2 fruit fly cellular contexts compared by ENCODE assay signal in the genomic region with DNA sequence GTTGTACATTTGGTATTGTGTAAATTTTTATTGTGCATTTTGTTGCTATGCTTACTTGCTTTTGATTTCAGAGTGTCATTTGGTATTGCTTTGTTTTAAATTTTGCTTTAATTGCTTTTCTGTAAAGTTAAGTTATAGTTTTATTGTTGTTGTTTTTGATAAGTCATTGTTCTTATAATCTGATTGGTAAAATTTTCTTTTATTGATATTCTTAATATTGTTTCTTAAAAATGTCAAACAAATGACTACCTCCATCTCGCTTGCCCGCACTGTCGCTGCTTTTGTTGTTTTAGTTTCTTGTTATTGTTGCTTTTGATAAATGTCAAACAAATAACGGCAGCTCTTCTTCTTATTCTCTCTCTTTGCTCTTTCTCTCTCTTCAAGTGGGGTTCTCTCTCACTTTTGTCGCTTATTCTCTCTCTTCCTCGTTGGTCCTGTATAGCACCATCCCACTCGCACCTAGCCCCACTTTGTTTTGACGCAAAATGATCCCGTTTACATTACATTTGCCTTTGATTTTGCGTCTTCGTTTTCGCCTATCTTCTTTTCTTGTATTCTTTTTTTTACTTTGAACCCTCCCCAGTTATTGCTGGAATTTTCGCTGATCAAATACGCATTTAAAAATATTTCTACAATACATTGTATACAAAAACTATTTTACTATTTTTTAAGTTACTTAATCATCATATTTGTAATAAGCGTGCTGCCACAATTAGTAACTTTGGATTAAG.
TF ChIP-seq lines count a peak whose summit lies in the region.

No protein-coding gene starts in this region.

TF ChIP-seq in whole organism, embryonic, 481 proteins besides CTCF, POLR2A, EP300 and RAD21 (continued from another document):
- TF ChIP-seq CG8290 (GFP tag; optimal IDR thresholded peaks at IDR 0.05; lab: Kevin White, UChicago), result no peak
- no peak for TF ChIP-seq CG8290 (tag; optimal IDR thresholded peaks at IDR 0.05; lab: Kevin White, UChicago)
- TF ChIP-seq CG11504 (tag; optimal IDR thresholded peaks at IDR 0.05; lab: Kevin White, UChicago), result no peak
- TF ChIP-seq Med (GFP tag; lab: Kevin White, UChicago), result peak; percentile 68
- peak; percentile 56 for TF ChIP-seq CG1832 (GFP tag; optimal IDR thresholded peaks at IDR 0.05; lab: Kevin White, UChicago)
- no peak for TF ChIP-seq kah (GFP tag; optimal IDR thresholded peaks at IDR 0.05; lab: Kevin White, UChicago)
- no peak for TF ChIP-seq CG7745 (tag; optimal IDR thresholded peaks at IDR 0.05; lab: Kevin White, UChicago)
- peak; percentile 40 for TF ChIP-seq sd (tag; optimal IDR thresholded peaks at IDR 0.05; lab: Kevin White, UChicago)
- TF ChIP-seq CG15514 (GFP tag; optimal IDR thresholded peaks at IDR 0.05; lab: Kevin White, UChicago), result no peak
- 0 out of 4 replicates have a peak, but pooled peaks have one; percentile 5 for TF ChIP-seq chinmo (GFP tag; IDR thresholded peaks at IDR 0.05; lab: Robert Waterston, UW; ENCODE audit: partially characterized antibody)
- TF ChIP-seq ase (GFP tag; IDR thresholded peaks at IDR 0.05; lab: Robert Waterston, UW), result no peak
- no peak for TF ChIP-seq lbe (GFP tag; optimal IDR thresholded peaks at IDR 0.05; lab: Kevin White, UChicago)
- TF ChIP-seq cwo (GFP tag; optimal IDR thresholded peaks at IDR 0.05; lab: Kevin White, UChicago), result no peak
- TF ChIP-seq CG10543 (GFP tag; optimal IDR thresholded peaks at IDR 0.05; lab: Kevin White, UChicago), result peak; percentile 12
- no peak for TF ChIP-seq crp (GFP tag; optimal IDR thresholded peaks at IDR 0.05; lab: Kevin White, UChicago)
- peak; percentile 22 for TF ChIP-seq yki (optimal IDR thresholded peaks at IDR 0.05; lab: Kevin White, UChicago)
- peak; percentile 83 for TF ChIP-seq CG4360 (GFP tag; IDR thresholded peaks at IDR 0.05; lab: Robert Waterston, UW)

TF ChIP-seq in whole organism, prepupa, 60 proteins besides CTCF, POLR2A, EP300 and RAD21 (continued from another document):
- TF ChIP-seq CG8319 (GFP tag; optimal IDR thresholded peaks at IDR 0.05; lab: Kevin White, UChicago) (no peak), Sox15 (GFP tag; optimal IDR thresholded peaks at IDR 0.05; lab: Kevin White, UChicago) (no peak), fd59A (GFP tag; optimal IDR thresholded peaks at IDR 0.05; lab: Kevin White, UChicago) (no peak), CG10631 (GFP tag; optimal IDR thresholded peaks at IDR 0.05; lab: Kevin White, UChicago) (no peak), CG8632 (GFP tag; optimal IDR thresholded peaks at IDR 0.05; lab: Kevin White, UChicago) (no peak), achi (GFP tag; optimal IDR thresholded peaks at IDR 0.05; lab: Kevin White, UChicago) (peak; percentile 54), dsx (GFP tag; optimal IDR thresholded peaks at IDR 0.05; lab: Kevin White, UChicago; ENCODE audit: poor library complexity, severe bottlenecking) (peak; percentile 61), Sox14 (GFP tag; optimal IDR thresholded peaks at IDR 0.05; lab: Kevin White, UChicago) (no peak), Ets96B (tag; optimal IDR thresholded peaks at IDR 0.05; lab: Kevin White, UChicago) (no peak), acj6 (GFP tag; optimal IDR thresholded peaks at IDR 0.05; lab: Kevin White, UChicago) (no peak), topi (GFP tag; optimal IDR thresholded peaks at IDR 0.05; lab: Kevin White, UChicago) (no peak), spab (GFP tag; optimal IDR thresholded peaks at IDR 0.05; lab: Kevin White, UChicago) (no peak), CG6792 (GFP tag; optimal IDR thresholded peaks at IDR 0.05; lab: Kevin White, UChicago) (no peak), Eip93F (GFP tag; optimal IDR thresholded peaks at IDR 0.05; lab: Kevin White, UChicago) (no peak), CG11762 (GFP tag; optimal IDR thresholded peaks at IDR 0.05; lab: Kevin White, UChicago; ENCODE audit: insufficient read depth) (no peak), Ets21C (GFP tag; optimal IDR thresholded peaks at IDR 0.05; lab: Kevin White, UChicago) (no peak), CG11294 (GFP tag; IDR thresholded peaks at IDR 0.05; lab: Robert Waterston, UW) (no peak), svp (GFP tag; lab: Kevin White, UChicago) (no peak), CG7368 (GFP tag; optimal IDR thresholded peaks at IDR 0.05; lab: Kevin White, UChicago) (no peak), Hr4 (GFP tag; optimal IDR thresholded peaks at IDR 0.05; lab: Kevin White, UChicago) (no peak), CG32006 (GFP tag; optimal IDR thresholded peaks at IDR 0.05; lab: Kevin White, UChicago) (no peak), cyc (GFP tag; optimal IDR thresholded peaks at IDR 0.05; lab: Kevin White, UChicago) (no peak), Met (GFP tag; optimal IDR thresholded peaks at IDR 0.05; lab: Kevin White, UChicago) (no peak), lz (GFP tag; optimal IDR thresholded peaks at IDR 0.05; lab: Kevin White, UChicago) (no peak), Eip75B (GFP tag; optimal IDR thresholded peaks at IDR 0.05; lab: Kevin White, UChicago) (no peak), CG31627 (GFP tag; optimal IDR thresholded peaks at IDR 0.05; lab: Kevin White, UChicago) (no peak), CG3919 (GFP tag; optimal IDR thresholded peaks at IDR 0.05; lab: Kevin White, UChicago) (no peak), pdm3 (GFP tag; optimal IDR thresholded peaks at IDR 0.05; lab: Kevin White, UChicago) (no peak), CG4318 (GFP tag; optimal IDR thresholded peaks at IDR 0.05; lab: Kevin White, UChicago) (no peak), CG6276 (GFP tag; optimal IDR thresholded peaks at IDR 0.05; lab: Kevin White, UChicago) (peak; percentile 11), CG10669 (GFP tag; optimal IDR thresholded peaks at IDR 0.05; lab: Kevin White, UChicago) (no peak), Eip78C (GFP tag; lab: Kevin White, UChicago) (peak; percentile 40), CG9139 (GFP tag; optimal IDR thresholded peaks at IDR 0.05; lab: Kevin White, UChicago) (peak; percentile 17), esn (GFP tag; optimal IDR thresholded peaks at IDR 0.05; lab: Kevin White, UChicago) (no peak), CG16779 (tag; optimal IDR thresholded peaks at IDR 0.05; lab: Kevin White, UChicago) (no peak), OdsH (GFP tag; optimal IDR thresholded peaks at IDR 0.05; lab: Kevin White, UChicago) (no peak), CG34406 (GFP tag; optimal IDR thresholded peaks at IDR 0.05; lab: Kevin White, UChicago) (no peak), CG6163 (GFP tag; IDR thresholded peaks at IDR 0.05; lab: Robert Waterston, UW) (peak; percentile 57; the same call in 2 of the 3 replicates), CG6808 (GFP tag; optimal IDR thresholded peaks at IDR 0.05; lab: Kevin White, UChicago) (no peak), net (GFP tag; optimal IDR thresholded peaks at IDR 0.05; lab: Kevin White, UChicago) (no peak), Lpt (GFP tag; optimal IDR thresholded peaks at IDR 0.05; lab: Kevin White, UChicago) (no peak)
